Fruit fly (Drosophila melanogaster) Kc167 (cell line): ENCODE results near the gene CG14857.

Experiments
- Myc ChIP-seq: fragments of >200 bp; optimal IDR thresholded peaks from 2 replicates; lab custom pipeline; 2017; ENCODE audit warnings: missing external identifiers
- Sin3A ChIP-seq: fragments of >200 bp; optimal IDR thresholded peaks from 2 replicates; lab custom pipeline; 2018; ENCODE audit warnings: missing external identifiers
- h ChIP-seq: fragments of >200 bp; optimal IDR thresholded peaks from 3 replicates; lab custom pipeline; 2018; ENCODE audit warnings: missing external identifiers
- insv ChIP-seq: fragments of >200 bp; optimal IDR thresholded peaks from 3 replicates; lab custom pipeline; 2018; ENCODE audit warnings: missing external identifiers
- psq ChIP-seq: fragments of >200 bp; optimal IDR thresholded peaks from 2 replicates; lab custom pipeline; 2017; ENCODE audit warnings: missing external identifiers
- ttk ChIP-seq: sonication (Bioruptor generic); optimal IDR thresholded peaks from 2 replicates; lab custom pipeline; 2017; ENCODE audit warnings: missing external identifiers

Gene CG14857

DNA sequence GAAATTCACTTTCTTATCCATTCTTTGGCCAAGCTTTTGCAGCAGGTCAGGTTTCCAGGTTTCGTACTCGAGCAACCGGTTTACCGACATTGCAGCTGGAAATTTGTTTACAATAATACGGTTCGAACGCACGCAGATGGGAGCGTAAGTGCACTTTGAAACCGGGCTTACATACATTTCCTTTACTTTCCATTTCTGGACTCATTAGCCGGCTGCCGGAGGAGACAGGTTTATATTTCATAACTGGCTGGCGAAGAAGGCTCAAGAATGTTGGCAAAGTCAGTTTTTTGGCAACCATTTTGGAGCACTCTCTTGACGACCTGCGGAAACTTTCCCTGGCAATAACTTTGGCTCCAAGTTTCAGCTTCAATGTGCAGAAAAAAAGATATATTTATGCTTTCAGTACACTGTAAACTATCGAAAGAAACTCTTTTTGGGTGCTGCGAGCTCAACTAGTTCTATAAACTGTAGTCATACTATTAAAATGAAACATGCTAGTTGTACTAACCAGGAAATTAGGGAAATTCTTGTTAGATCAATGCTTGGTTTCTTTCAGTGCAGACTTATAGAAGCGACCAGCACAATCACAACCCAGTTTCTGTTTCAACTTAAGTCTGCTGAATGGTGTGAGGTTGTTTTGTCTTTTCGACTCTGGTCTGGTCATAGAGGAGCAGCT is 45.5 kb downstream of the CG14857 start:
- TF ChIP-seq ttk (lab: Kevin White, UChicago), result no peak
- no peak for TF ChIP-seq Myc (lab: Kevin White, UChicago)
- no peak for TF ChIP-seq h (lab: Kevin White, UChicago)
- TF ChIP-seq insv, result no peak
- TF ChIP-seq Sin3A (lab: Kevin White, UChicago), result no peak
- no peak for TF ChIP-seq psq (lab: Kevin White, UChicago)

DNA sequence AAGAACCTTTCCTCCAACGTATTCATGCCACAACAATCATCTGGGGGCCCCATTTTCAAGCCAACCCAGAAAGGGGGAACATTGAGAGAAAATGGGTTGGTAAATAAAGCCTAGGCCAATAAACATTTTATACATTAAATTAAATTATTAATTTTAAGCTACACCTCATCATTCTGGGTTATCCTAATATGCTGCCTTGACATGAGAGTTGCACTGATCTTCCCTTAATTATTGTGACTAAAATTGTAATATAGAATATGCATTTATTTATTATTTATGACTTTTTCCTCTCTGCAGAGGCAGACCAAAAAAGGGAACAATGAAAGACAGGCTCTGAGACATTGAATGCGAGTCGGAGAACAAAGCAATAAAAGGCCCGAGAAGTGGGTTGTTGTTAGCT is 46.3 kb downstream of the CG14857 start:
- no peak for TF ChIP-seq h (lab: Kevin White, UChicago)

dm6 chr3R:14852610-14853009 is 51.0 kb downstream of the CG14857 start:
- TF ChIP-seq ttk (lab: Kevin White, UChicago) (no peak), Myc (lab: Kevin White, UChicago) (no peak), psq (lab: Kevin White, UChicago) (no peak), h (lab: Kevin White, UChicago) (no peak), insv (no peak), Sin3A (lab: Kevin White, UChicago) (no peak)

DNA sequence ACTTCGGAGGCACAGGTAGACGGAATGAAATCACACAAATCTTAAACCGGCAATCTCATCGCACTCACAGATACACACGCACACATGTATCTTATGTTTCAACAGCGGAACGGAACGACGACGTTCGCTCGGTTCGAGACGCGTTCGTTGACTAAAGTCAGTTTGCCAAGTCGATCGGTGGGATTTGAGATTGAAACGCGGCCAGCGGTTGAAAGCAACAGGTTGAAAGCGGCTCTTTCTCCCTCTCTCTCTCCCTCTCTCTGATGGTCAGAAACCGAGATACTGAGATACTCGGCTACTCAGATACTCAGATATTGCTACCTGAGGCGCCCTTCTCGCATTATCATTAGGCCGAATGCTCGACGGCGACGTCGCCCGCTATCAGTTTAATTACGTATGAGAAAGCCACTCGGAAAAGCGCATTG is 52.2 kb downstream of the CG14857 start:
- no peak for TF ChIP-seq psq (lab: Kevin White, UChicago)
- TF ChIP-seq h (lab: Kevin White, UChicago), result no peak
- TF ChIP-seq Sin3A (lab: Kevin White, UChicago), result no peak
- TF ChIP-seq Myc (lab: Kevin White, UChicago), result no peak
- no peak for TF ChIP-seq insv
- TF ChIP-seq ttk (lab: Kevin White, UChicago), result no peak
